Fruit fly (Drosophila melanogaster) whole organism, embryonic: ENCODE data around the gene CG11307.

Source experiments
- Antp ChIP-seq: fragments of 200-800 bp; sonication (Bioruptor generic); optimal IDR thresholded peaks from 3 replicates; lab custom pipeline; 2016; ENCODE audit warnings: missing biosample characterization, missing genetic modification characterization
- CG10959 ChIP-seq: fragments of 200-800 bp; sonication (Bioruptor generic); IDR thresholded peaks from 2 replicates; pipeline ENCODE4 v1.3.6; 2022; ENCODE audit warnings: missing biosample characterization, missing genetic modification characterization
- CG13287 ChIP-seq: fragments of 200-800 bp; sonication (Bioruptor generic); IDR thresholded peaks from 2 replicates; pipeline ENCODE4 v1.3.6; 2022; ENCODE audit warnings: missing biosample characterization, missing genetic modification characterization; ENCODE audit not compliant: partially characterized antibody
- CG14050 ChIP-seq: fragments of 200-800 bp; sonication (Bioruptor generic); IDR thresholded peaks from 3 replicates; pipeline ENCODE4 v1.3.6; 2022; ENCODE audit warnings: missing biosample characterization, missing genetic modification characterization
- CG1602 ChIP-seq: fragments of 200-800 bp; sonication (Bioruptor generic); optimal IDR thresholded peaks from 3 replicates; lab custom pipeline; 2016; ENCODE audit warnings: missing biosample characterization, missing genetic modification characterization
- CG16813 ChIP-seq: fragments of 200-800 bp; sonication (Bioruptor generic); IDR thresholded peaks from 3 replicates; pipeline ENCODE4 v1.3.6; 2022; ENCODE audit warnings: missing biosample characterization, missing genetic modification characterization; ENCODE audit not compliant: partially characterized antibody
- CG17829 ChIP-seq: fragments of 200-800 bp; optimal IDR thresholded peaks from 2 replicates; lab custom pipeline; 2019; ENCODE audit warnings: missing biosample characterization, mild to moderate bottlenecking, missing genetic modification characterization, moderate library complexity
- CG1792 ChIP-seq: fragments of 200-800 bp; sonication (Bioruptor generic); optimal IDR thresholded peaks from 2 replicates; lab custom pipeline; 2016; ENCODE audit warnings: missing biosample characterization, missing genetic modification characterization
- CG2889 ChIP-seq: fragments of 200-800 bp; sonication (Bioruptor generic); IDR thresholded peaks from 3 replicates; pipeline ENCODE4 v1.3.6; 2022; ENCODE audit warnings: missing biosample characterization, missing genetic modification characterization
- CG31365 ChIP-seq: fragments of 200-800 bp; sonication (Bioruptor generic); optimal IDR thresholded peaks from 2 replicates; lab custom pipeline; 2018; ENCODE audit warnings: missing biosample characterization, mild to moderate bottlenecking, missing genetic modification characterization
- CG3995 ChIP-seq: fragments of 200-800 bp; sonication (Bioruptor generic); optimal IDR thresholded peaks from 3 replicates; lab custom pipeline; 2016; ENCODE audit warnings: missing biosample characterization, missing genetic modification characterization
- CG4360 ChIP-seq: fragments of 200-800 bp; sonication (Bioruptor generic); IDR thresholded peaks from 2 replicates; pipeline ENCODE4 v1.3.6; 2022; ENCODE audit warnings: missing biosample characterization, missing genetic modification characterization
- CG4404 ChIP-seq: fragments of 200-800 bp; sonication (Bioruptor generic); IDR thresholded peaks from 2 replicates; pipeline ENCODE4 v1.3.6; 2022; ENCODE audit warnings: missing biosample characterization, missing genetic modification characterization
- CG4424 ChIP-seq: fragments of 200-800 bp; sonication (Bioruptor generic); optimal IDR thresholded peaks from 3 replicates; lab custom pipeline; 2016; ENCODE audit warnings: missing biosample characterization, missing genetic modification characterization
- CG6854 ChIP-seq: fragments of 200-800 bp; sonication (Bioruptor generic); optimal IDR thresholded peaks from 3 replicates; lab custom pipeline; 2017; ENCODE audit warnings: missing biosample characterization, mild to moderate bottlenecking, missing genetic modification characterization
- CG7556 ChIP-seq: fragments of 200-800 bp; sonication (Bioruptor generic); optimal IDR thresholded peaks from 2 replicates; lab custom pipeline; 2017; ENCODE audit warnings: missing biosample characterization, mild to moderate bottlenecking, missing genetic modification characterization
- Deaf1 ChIP-seq: fragments of 200-800 bp; optimal IDR thresholded peaks from 3 replicates; lab custom pipeline; 2019; ENCODE audit warnings: missing biosample characterization, mild to moderate bottlenecking, missing genetic modification characterization, moderate library complexity
- Dip3 ChIP-seq: fragments of 200-800 bp; sonication (Bioruptor generic); optimal IDR thresholded peaks from 3 replicates; lab custom pipeline; 2016; ENCODE audit warnings: missing biosample characterization, missing genetic modification characterization
- Dp ChIP-seq: fragments of 200-800 bp; sonication (Bioruptor generic); optimal IDR thresholded peaks from 2 replicates; lab custom pipeline; 2018; ENCODE audit warnings: missing biosample characterization, mild to moderate bottlenecking, missing genetic modification characterization, moderate library complexity
- GATAe ChIP-seq: fragments of 200-800 bp; sonication (Bioruptor generic); conservative IDR thresholded peaks from 2 replicates; pipeline ENCODE4 v1.3.6; 2022; ENCODE audit warnings: missing biosample characterization, missing genetic modification characterization
- HLH3B ChIP-seq: fragments of 200-800 bp; sonication (Bioruptor generic); IDR thresholded peaks from 2 replicates; pipeline ENCODE4 v1.3.6; 2022; ENCODE audit warnings: missing biosample characterization, missing genetic modification characterization
- HmgD ChIP-seq: fragments of 200-800 bp; sonication (Bioruptor generic); optimal IDR thresholded peaks from 3 replicates; lab custom pipeline; 2016; ENCODE audit warnings: missing biosample characterization, missing genetic modification characterization
- HmgZ ChIP-seq: fragments of 200-800 bp; sonication (Bioruptor generic); optimal IDR thresholded peaks from 2 replicates; lab custom pipeline; 2018; ENCODE audit warnings: missing biosample characterization, mild to moderate bottlenecking, missing genetic modification characterization
- Hr3 ChIP-seq: fragments of 200-800 bp; sonication (Bioruptor generic); optimal IDR thresholded peaks from 3 replicates; lab custom pipeline; 2016; ENCODE audit warnings: missing biosample characterization, missing genetic modification characterization
- Opbp ChIP-seq: fragments of 200-800 bp; sonication (Bioruptor generic); IDR thresholded peaks from 3 replicates; pipeline ENCODE4 v1.3.6; 2022; ENCODE audit warnings: missing biosample characterization, missing genetic modification characterization; ENCODE audit not compliant: partially characterized antibody
- Optix ChIP-seq: fragments of 200-800 bp; sonication (Bioruptor generic); IDR thresholded peaks from 3 replicates; pipeline ENCODE4 v1.3.6; 2022; ENCODE audit warnings: missing biosample characterization, missing genetic modification characterization
- Six4 ChIP-seq: fragments of 200-800 bp; sonication (Bioruptor generic); optimal IDR thresholded peaks from 2 replicates; lab custom pipeline; 2016; ENCODE audit warnings: missing biosample characterization, missing genetic modification characterization
- bowl ChIP-seq: fragments of 200-800 bp; sonication (Bioruptor generic); IDR thresholded peaks from 2 replicates; pipeline ENCODE4 v1.3.6; 2022; ENCODE audit warnings: missing biosample characterization, missing genetic modification characterization
- br ChIP-seq: fragments of >200 bp; optimal IDR thresholded peaks from 2 replicates; lab custom pipeline; 2017
- cg ChIP-seq: fragments of 200-800 bp; sonication (Bioruptor generic); optimal IDR thresholded peaks from 3 replicates; lab custom pipeline; 2019; ENCODE audit warnings: missing biosample characterization, mild to moderate bottlenecking, missing genetic modification characterization, moderate library complexity
- chm ChIP-seq: fragments of 200-800 bp; sonication (Bioruptor generic); IDR thresholded peaks from 2 replicates; pipeline ENCODE4 v1.3.6; 2022; ENCODE audit warnings: missing biosample characterization, missing genetic modification characterization
- dpn ChIP-seq, 2 experiments: fragments of 200-800 bp; sonication (Bioruptor generic); optimal IDR thresholded peaks; 3 replicates each; lab custom pipeline; 2016; ENCODE audit warnings: missing biosample characterization in 2 of 2, missing genetic modification characterization in 2 of 2
- ewg ChIP-seq: fragments of 200-800 bp; sonication (Bioruptor generic); optimal IDR thresholded peaks from 3 replicates; lab custom pipeline; 2017; ENCODE audit warnings: mild to moderate bottlenecking, missing biosample characterization, missing genetic modification reagents, missing genetic modification characterization
- gfzf ChIP-seq: fragments of 200-800 bp; sonication (Bioruptor generic); optimal IDR thresholded peaks from 2 replicates; lab custom pipeline; 2016; ENCODE audit warnings: missing biosample characterization, mild to moderate bottlenecking, missing genetic modification characterization, moderate library complexity
- hkb ChIP-seq, 2 experiments: fragments of 200-800 bp in 1 of 2; fragments of >200 bp in 1 of 2; sonication (Bioruptor generic) in 1 of 2; IDR thresholded peaks in 1 of 2; optimal IDR thresholded peaks in 1 of 2; 2 replicates each; pipeline versions ENCODE4 v1.3.6 to Lab custom; 2017 to 2022; ENCODE audit warnings: missing biosample characterization in 1 of 2, missing genetic modification characterization in 1 of 2
- ken ChIP-seq: fragments of 200-800 bp; sonication (Bioruptor generic); IDR thresholded peaks from 3 replicates; pipeline ENCODE4 v1.3.6; 2022; ENCODE audit warnings: missing biosample characterization, missing genetic modification characterization
- klu ChIP-seq: fragments of 200-800 bp; sonication (Bioruptor generic); IDR thresholded peaks from 2 replicates; pipeline ENCODE4 v1.3.6; 2022; ENCODE audit warnings: missing biosample characterization, missing genetic modification characterization
- lbe ChIP-seq: fragments of 200-800 bp; sonication (Bioruptor generic); optimal IDR thresholded peaks from 2 replicates; lab custom pipeline; 2016; ENCODE audit warnings: missing biosample characterization, mild to moderate bottlenecking, missing genetic modification characterization
- mam ChIP-seq: fragments of 200-800 bp; sonication (Bioruptor generic); optimal IDR thresholded peaks from 3 replicates; lab custom pipeline; 2016; ENCODE audit warnings: missing biosample characterization, missing genetic modification characterization
- otp ChIP-seq: fragments of 200-800 bp; sonication (Bioruptor generic); IDR thresholded peaks from 3 replicates; pipeline ENCODE4, ENCODE4 v1.3.6; 2022; ENCODE audit warnings: missing biosample characterization, missing genetic modification characterization
- pita ChIP-seq: fragments of 200-800 bp; sonication (Bioruptor generic); optimal IDR thresholded peaks from 2 replicates; lab custom pipeline; 2017; ENCODE audit warnings: missing biosample characterization, mild to moderate bottlenecking, missing genetic modification characterization
- pros ChIP-seq: fragments of 200-800 bp; sonication (Bioruptor generic); optimal IDR thresholded peaks from 3 replicates; lab custom pipeline; 2019; ENCODE audit warnings: missing biosample characterization, mild to moderate bottlenecking, missing genetic modification characterization, moderate library complexity
- pzg ChIP-seq: fragments of 200-800 bp; sonication (Bioruptor generic); optimal IDR thresholded peaks from 3 replicates; lab custom pipeline; 2018; ENCODE audit warnings: missing biosample characterization, mild to moderate bottlenecking, missing genetic modification characterization, moderate library complexity
- sc ChIP-seq, 3 experiments: fragments of >200 bp in 2 of 3; fragments of 200-800 bp in 1 of 3; sonication (Bioruptor generic) in 1 of 3; optimal IDR thresholded peaks; 2 replicates in 2 of 3; 3 replicates in 1 of 3; lab custom pipeline; 2017; ENCODE audit warnings: mild to moderate bottlenecking in 1 of 3, missing biosample characterization in 1 of 3, missing genetic modification characterization in 1 of 3, missing genetic modification reagents in 1 of 3
- sens ChIP-seq: fragments of 200-800 bp; sonication (Bioruptor generic); peaks from one replicate; lab custom pipeline; 2016; ENCODE audit warnings: missing biosample characterization, missing genetic modification characterization
- seq ChIP-seq: fragments of 200-800 bp; sonication (Bioruptor generic); IDR thresholded peaks from 2 replicates; pipeline ENCODE4 v1.3.6; 2022; ENCODE audit warnings: missing biosample characterization, missing genetic modification characterization
- so ChIP-seq: fragments of 200-800 bp; sonication (Bioruptor generic); IDR thresholded peaks from 3 replicates; pipeline ENCODE4 v1.3.6; 2022; ENCODE audit warnings: missing biosample characterization, missing genetic modification characterization
- sqz ChIP-seq: fragments of 200-800 bp; sonication (Bioruptor generic); optimal IDR thresholded peaks from 3 replicates; lab custom pipeline; 2018; ENCODE audit warnings: missing biosample characterization, mild to moderate bottlenecking, missing genetic modification characterization
- tap ChIP-seq: fragments of 200-800 bp; optimal IDR thresholded peaks from 3 replicates; lab custom pipeline; 2019; ENCODE audit warnings: missing biosample characterization, mild to moderate bottlenecking, missing genetic modification characterization, moderate library complexity
- wdn ChIP-seq: fragments of 200-800 bp; sonication (Bioruptor generic); IDR thresholded peaks from 2 replicates; pipeline ENCODE4 v1.3.6; 2022; ENCODE audit warnings: missing biosample characterization, missing genetic modification characterization
- wek ChIP-seq: fragments of 200-800 bp; sonication (Bioruptor generic); optimal IDR thresholded peaks from 3 replicates; lab custom pipeline; 2018; ENCODE audit warnings: missing biosample characterization, mild to moderate bottlenecking, missing genetic modification characterization, moderate library complexity

Gene CG11307

DNA sequence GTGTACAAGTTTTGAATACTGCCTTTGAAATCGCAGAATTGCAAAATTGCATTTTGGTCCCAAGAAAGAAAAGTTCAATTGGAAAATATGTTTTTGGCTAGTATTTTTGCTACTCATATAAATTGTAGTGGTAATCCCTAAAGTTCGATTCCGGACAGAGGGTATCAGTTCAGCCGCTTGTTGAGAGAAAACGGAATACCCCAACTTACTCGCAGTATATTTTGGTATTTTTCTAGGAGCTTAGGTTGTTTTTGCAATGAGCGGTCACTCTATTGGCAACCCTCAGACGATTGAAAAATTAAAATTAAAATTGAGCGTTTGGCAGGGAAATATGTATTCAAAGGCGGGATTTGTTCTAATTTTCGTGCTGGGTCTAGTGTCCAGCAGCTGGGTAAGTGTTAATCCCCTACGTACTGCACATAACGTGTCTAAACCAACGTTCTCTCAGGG is 43.1 kb upstream of the CG11307 start (continued):
- TF ChIP-seq chm, result 0 out of 2 replicates have a peak, but pooled peaks have one; percentile 7
- TF ChIP-seq hkb (optimal IDR thresholded peaks at IDR 0.05; lab: Kevin White, UChicago), result peak; percentile 24
- TF ChIP-seq hkb (GFP tag; IDR thresholded peaks at IDR 0.05; lab: Robert Waterston, UW), result no peak
- TF ChIP-seq Dip3 (GFP tag; lab: Kevin White, UChicago), result no peak
- TF ChIP-seq klu (GFP tag; lab: Robert Waterston, UW), result no peak
- TF ChIP-seq pzg (GFP tag; lab: Kevin White, UChicago), result peak; percentile 49
- no peak for TF ChIP-seq bowl (GFP tag; lab: Robert Waterston, UW)
- peak; percentile 70 for TF ChIP-seq gfzf (GFP tag; lab: Kevin White, UChicago)
- no peak for TF ChIP-seq ewg (GFP tag; lab: Kevin White, UChicago)
- TF ChIP-seq Optix, result 0 out of 3 replicates have a peak, but pooled peaks have one; percentile 14
- TF ChIP-seq HmgD (GFP tag; lab: Kevin White, UChicago), result peak; percentile 45
- no peak for TF ChIP-seq sqz (GFP tag; lab: Kevin White, UChicago)
- no peak for TF ChIP-seq wdn (GFP tag; lab: Robert Waterston, UW)
- TF ChIP-seq wek (GFP tag; lab: Kevin White, UChicago), result peak; percentile 95
- no peak for TF ChIP-seq Deaf1 (tag; lab: Kevin White, UChicago)
- TF ChIP-seq CG10959 (GFP tag; lab: Robert Waterston, UW), result no peak
- TF ChIP-seq CG4424 (GFP tag; lab: Kevin White, UChicago), result no peak
- peak; percentile 18 for TF ChIP-seq HmgZ (tag; lab: Kevin White, UChicago)
- TF ChIP-seq dpn (GFP tag; optimal IDR thresholded peaks at IDR 0.05; lab: Kevin White, UChicago), result peak in 1 of 2 experiments; percentile 21
- no peak for TF ChIP-seq seq (GFP tag; lab: Robert Waterston, UW)
- no peak for TF ChIP-seq so (GFP tag; lab: Robert Waterston, UW)
- no peak for TF ChIP-seq pita
- TF ChIP-seq CG6854, result no peak
- no peak for TF ChIP-seq Hr3 (GFP tag; lab: Kevin White, UChicago)
- TF ChIP-seq otp, result no peak
- no peak for TF ChIP-seq HLH3B (GFP tag; lab: Robert Waterston, UW)
- TF ChIP-seq CG1792 (GFP tag; lab: Kevin White, UChicago), result no peak
- no peak for TF ChIP-seq GATAe
- TF ChIP-seq Opbp (GFP tag; lab: Robert Waterston, UW), result peak; percentile 28; the same call in 1 of the 3 replicates
- TF ChIP-seq CG13287 (GFP tag; lab: Robert Waterston, UW), result peak; percentile 19; the same call in 1 of the 2 replicates
- no peak for TF ChIP-seq tap
- TF ChIP-seq Dp (GFP tag; lab: Kevin White, UChicago), result peak; percentile 13
- no peak for TF ChIP-seq br
- TF ChIP-seq CG14050, result no peak
- TF ChIP-seq CG3995 (GFP tag; lab: Kevin White, UChicago), result peak; percentile 13
- no peak for TF ChIP-seq CG2889 (GFP tag; lab: Robert Waterston, UW)
- no peak for TF ChIP-seq CG17829 (tag; lab: Kevin White, UChicago)
- peak; percentile 37 for TF ChIP-seq mam (GFP tag; lab: Kevin White, UChicago)
- TF ChIP-seq pros (GFP tag; lab: Kevin White, UChicago), result no peak
- no peak for TF ChIP-seq cg (GFP tag; lab: Kevin White, UChicago)
- no peak for TF ChIP-seq CG4404
- no peak for TF ChIP-seq lbe (GFP tag; lab: Kevin White, UChicago)
- TF ChIP-seq CG7556 (GFP tag; lab: Kevin White, UChicago), result no peak
- TF ChIP-seq Six4 (GFP tag; lab: Kevin White, UChicago), result no peak
- no peak for TF ChIP-seq sc (optimal IDR thresholded peaks at IDR 0.05; lab: Kevin White, UChicago)
- no peak for TF ChIP-seq sc (GFP tag; optimal IDR thresholded peaks at IDR 0.05; lab: Kevin White, UChicago)
- no peak for TF ChIP-seq sens (GFP tag; lab: Kevin White, UChicago)
- no peak for TF ChIP-seq Antp (GFP tag; lab: Kevin White, UChicago)
- TF ChIP-seq ken, result no peak
- peak; percentile 37; the same call in 1 of the 2 replicates for TF ChIP-seq CG4360 (GFP tag; lab: Robert Waterston, UW)
- TF ChIP-seq CG31365 (tag; lab: Kevin White, UChicago), result no peak
- no peak for TF ChIP-seq CG16813
- TF ChIP-seq CG1602 (GFP tag; lab: Kevin White, UChicago), result no peak
